Worm (Caenorhabditis elegans): ENCODE measurements around the gene unc-17.

unc-17 gene

ce11 chrIV:3653420-3653823, 28.9 kb upstream of the unc-17 start (continued):
- no peak for TF ChIP-seq fos-1 (tag; optimal IDR thresholded peaks at IDR 0.05)
- TF ChIP-seq zag-1 (tag; optimal IDR thresholded peaks at IDR 0.05): no peak
- no peak for TF ChIP-seq efl-3 (GFP tag; optimal IDR thresholded peaks at IDR 0.05)
- TF ChIP-seq C04F5.9 (tag; optimal IDR thresholded peaks at IDR 0.05): no peak
- TF ChIP-seq C16A3.4 (tag; optimal IDR thresholded peaks at IDR 0.05): peak; percentile 52
- TF ChIP-seq lin-39 (tag; optimal IDR thresholded peaks at IDR 0.05): peak; percentile 49
- no peak for TF ChIP-seq egl-27 (tag; optimal IDR thresholded peaks at IDR 0.05)
- TF ChIP-seq nhr-76 (tag; optimal IDR thresholded peaks at IDR 0.05): no peak
- peak; percentile 68 for TF ChIP-seq nhr-47 (tag; optimal IDR thresholded peaks at IDR 0.05)
- TF ChIP-seq elt-2 (tag; optimal IDR thresholded peaks at IDR 0.05): peak; percentile 78
- TF ChIP-seq nhr-237 (tag; optimal IDR thresholded peaks at IDR 0.05): no peak
- no peak for TF ChIP-seq pax-3 (tag; optimal IDR thresholded peaks at IDR 0.05)
- peak; percentile 28 for TF ChIP-seq swsn-7 (tag; optimal IDR thresholded peaks at IDR 0.05)
- TF ChIP-seq hpl-2 (GFP tag; optimal IDR thresholded peaks at IDR 0.05): no peak
- TF ChIP-seq hlh-4 (tag; optimal IDR thresholded peaks at IDR 0.05): no peak
- TF ChIP-seq pqm-1 (tag; optimal IDR thresholded peaks at IDR 0.05): no peak
- no peak for TF ChIP-seq nhr-11 (tag; optimal IDR thresholded peaks at IDR 0.05)
- TF ChIP-seq snpc-4 (tag; optimal IDR thresholded peaks at IDR 0.05): no peak
- peak; percentile 63 for TF ChIP-seq vab-15 (tag; optimal IDR thresholded peaks at IDR 0.05)
- no peak for TF ChIP-seq mab-9 (GFP tag; IDR thresholded peaks at IDR 0.05)
- TF ChIP-seq ces-1 (GFP tag; optimal IDR thresholded peaks at IDR 0.05): no peak
- TF ChIP-seq irx-1 (tag; optimal IDR thresholded peaks at IDR 0.05): peak; percentile 50
- TF ChIP-seq elt-3 (tag; optimal IDR thresholded peaks at IDR 0.05): peak in 5 of 6 experiments; percentile 46 to 94 (median 85)
- TF ChIP-seq zip-4 (GFP tag; optimal IDR thresholded peaks at IDR 0.05): no peak
- TF ChIP-seq efl-1 (optimal IDR thresholded peaks at IDR 0.05): peak; percentile 67 to 79
- peak in 1 of 2 experiments; percentile 84 for TF ChIP-seq efl-1 (GFP tag; optimal IDR thresholded peaks at IDR 0.05 in 1 of 2)
- TF ChIP-seq xbp-1 (tag; optimal IDR thresholded peaks at IDR 0.05): peak; percentile 14
- TF ChIP-seq jun-1 (tag; optimal IDR thresholded peaks at IDR 0.05): peak; percentile 3
- no peak for TF ChIP-seq aly-2 (tag; optimal IDR thresholded peaks at IDR 0.05)
- TF ChIP-seq sup-37 (GFP tag; optimal IDR thresholded peaks at IDR 0.05): no peak
- TF ChIP-seq ceh-63 (GFP tag; optimal IDR thresholded peaks at IDR 0.05): no peak
- peak; percentile 99 for TF ChIP-seq nhr-85 (tag)
- no peak for TF ChIP-seq unc-98 (GFP tag; IDR thresholded peaks at IDR 0.05)
- TF ChIP-seq dsc-1 (tag; optimal IDR thresholded peaks at IDR 0.05): no peak
- peak; percentile 91 for TF ChIP-seq nhr-71 (tag; optimal IDR thresholded peaks at IDR 0.05)
- peak; percentile 7 for TF ChIP-seq lin-13 (GFP tag; optimal IDR thresholded peaks at IDR 0.05)
- no peak for TF ChIP-seq fkh-4 (tag; optimal IDR thresholded peaks at IDR 0.05; ENCODE audit: borderline replicate concordance)
- no peak for TF ChIP-seq skn-1 (tag; optimal IDR thresholded peaks at IDR 0.05)
- TF ChIP-seq rnt-1 (tag; optimal IDR thresholded peaks at IDR 0.05): peak; percentile 54
- peak; percentile 85 for TF ChIP-seq lin-14 (GFP tag; optimal IDR thresholded peaks at IDR 0.05)
- TF ChIP-seq ztf-11 (tag; optimal IDR thresholded peaks at IDR 0.05): no peak
- no peak for TF ChIP-seq ceh-82 (tag; optimal IDR thresholded peaks at IDR 0.05)
- no peak for TF ChIP-seq F16B12.6 (tag; optimal IDR thresholded peaks at IDR 0.05)

ce11 chrIV:3652784-3653383, 28.4 kb upstream of the unc-17 start:
- TF ChIP-seq dpl-1 (GFP tag; optimal IDR thresholded peaks at IDR 0.05) (no peak), efl-1 (optimal IDR thresholded peaks at IDR 0.05) (no peak), efl-1 (GFP tag; optimal IDR thresholded peaks at IDR 0.05 in 1 of 2) (peak in 1 of 2 experiments; percentile 80), C16A3.4 (tag; optimal IDR thresholded peaks at IDR 0.05) (no peak), rnt-1 (tag; optimal IDR thresholded peaks at IDR 0.05) (peak; percentile 57), hlh-17 (GFP tag; optimal IDR thresholded peaks at IDR 0.05; ENCODE audit: borderline replicate concordance) (no peak)
